Worm (Caenorhabditis elegans) whole organism, L4 larva: ENCODE data around the gene fbxb-9.
"Not testable (repeated sequence)": the region's sequence is repeated elsewhere in the genome, so short reads cannot be mapped to it uniquely, and the experiment has no call there.

ENCODE experiments used
- F10B5.3 ChIP-seq: sonication (generic microtip); optimal IDR thresholded peaks from 2 replicates; lab custom pipeline; 2016; ENCODE audit warnings: mild to moderate bottlenecking, missing genetic modification characterization, missing compliant biosample characterization
- F37D6.2 ChIP-seq: sonication (generic microtip); optimal IDR thresholded peaks from 2 replicates; lab custom pipeline; 2016; ENCODE audit warnings: mild to moderate bottlenecking, missing genetic modification characterization, missing compliant biosample characterization
- F44E2.7 ChIP-seq: fragments of 200-800 bp; sonication (Bioruptor generic); IDR thresholded peaks from 2 replicates; pipeline ENCODE4 v2.1.2; 2022; ENCODE audit warnings: missing genetic modification characterization, missing compliant biosample characterization
- F49E8.2 ChIP-seq: sonication (generic microtip); optimal IDR thresholded peaks from 2 replicates; lab custom pipeline; 2016; ENCODE audit warnings: missing compliant biosample characterization, mild to moderate bottlenecking, missing genetic modification characterization, borderline replicate concordance
- T20F7.1 ChIP-seq: fragments of 200-800 bp; sonication (Bioruptor generic); optimal IDR thresholded peaks from 2 replicates; lab custom pipeline; 2018; ENCODE audit warnings: mild to moderate bottlenecking, missing genetic modification characterization, missing compliant biosample characterization
- T26A8.4 ChIP-seq: fragments of 200-800 bp; sonication (Bioruptor generic); IDR thresholded peaks from 2 replicates; pipeline ENCODE4 v1.3.6; 2022; ENCODE audit warnings: missing genetic modification characterization, missing compliant biosample characterization
- ZK337.2 ChIP-seq: fragments of 200-800 bp; sonication (Bioruptor generic); IDR thresholded peaks from 2 replicates; pipeline ENCODE4 v1.3.6; 2022; ENCODE audit warnings: missing genetic modification reagents, missing genetic modification characterization, missing compliant biosample characterization
- ZK546.5 ChIP-seq, 2 experiments: sonication (generic microtip); optimal IDR thresholded peaks; 2 replicates each; lab custom pipeline; 2017; ENCODE audit warnings: missing biosample characterization in 2 of 2, missing genetic modification characterization in 2 of 2
- aly-2 ChIP-seq: sonication (generic microtip); optimal IDR thresholded peaks from 2 replicates; lab custom pipeline; 2018; ENCODE audit warnings: missing biosample characterization, missing genetic modification characterization
- arid-1 ChIP-seq: fragments of 200-800 bp; sonication (Bioruptor generic); conservative IDR thresholded peaks from 2 replicates; pipeline ENCODE4 v1.3.6; 2022; ENCODE audit warnings: missing genetic modification reagents, missing genetic modification characterization, missing compliant biosample characterization
- ceh-20 ChIP-seq: fragments of 200-800 bp; sonication (Bioruptor generic); IDR thresholded peaks from 2 replicates; pipeline ENCODE4 v1.3.6; 2022; ENCODE audit warnings: missing genetic modification reagents, missing genetic modification characterization, missing compliant biosample characterization
- ceh-44 ChIP-seq: fragments of 200-800 bp; sonication (Bioruptor generic); IDR thresholded peaks from 2 replicates; pipeline ENCODE4 v1.3.6; 2022; ENCODE audit warnings: missing genetic modification reagents, missing genetic modification characterization, missing compliant biosample characterization
- ceh-62 ChIP-seq: sonication (generic microtip); optimal IDR thresholded peaks from 2 replicates; lab custom pipeline; 2017; ENCODE audit warnings: missing biosample characterization, missing genetic modification characterization
- ctbp-1 ChIP-seq: fragments of 200-800 bp; sonication (Bioruptor generic); IDR thresholded peaks from 2 replicates; pipeline ENCODE4 v1.3.6; 2022; ENCODE audit warnings: missing genetic modification reagents, missing genetic modification characterization, missing compliant biosample characterization
- daf-16 ChIP-seq, 3 experiments: sonication (generic microtip); optimal IDR thresholded peaks; 2 replicates each; lab custom pipeline; 2016 to 2017; ENCODE audit warnings: missing genetic modification characterization in 3 of 3, missing genetic modification reagents in 3 of 3, mild to moderate bottlenecking in 2 of 3, missing compliant biosample characterization in 2 of 3, missing biosample characterization in 1 of 3, moderate library complexity in 1 of 3
- daf-8 ChIP-seq: fragments of 200-800 bp; sonication (Bioruptor generic); IDR thresholded peaks from 2 replicates; pipeline ENCODE4 v1.3.6; 2022; ENCODE audit warnings: missing genetic modification characterization, missing compliant biosample characterization
- dpl-1 ChIP-seq: fragments of 150-350 bp; optimal IDR thresholded peaks from 2 replicates; lab custom pipeline; 2014; ENCODE audit warnings: missing biosample characterization, missing genetic modification reagents, missing genetic modification characterization
- duxl-1 ChIP-seq: sonication (generic microtip); optimal IDR thresholded peaks from 2 replicates; lab custom pipeline; 2016; ENCODE audit warnings: mild to moderate bottlenecking, missing genetic modification characterization, moderate library complexity, missing compliant biosample characterization; ENCODE audit not compliant: poor library complexity
- hif-1 ChIP-seq, 2 experiments: sonication (generic microtip); optimal IDR thresholded peaks; 2 replicates each; lab custom pipeline; 2016 to 2017; ENCODE audit warnings: missing compliant biosample characterization in 2 of 2, missing genetic modification characterization in 2 of 2, missing genetic modification reagents in 2 of 2, missing genotype in 2 of 2, mild to moderate bottlenecking in 1 of 2
- hlh-11 ChIP-seq: fragments of 200-800 bp; sonication (Bioruptor generic); optimal IDR thresholded peaks from 2 replicates; lab custom pipeline; 2018; ENCODE audit warnings: mild to moderate bottlenecking, missing genetic modification characterization, missing compliant biosample characterization
- hlh-30 ChIP-seq: sonication (generic microtip); optimal IDR thresholded peaks from 2 replicates; lab custom pipeline; 2017; ENCODE audit warnings: antibody characterized with exemption, mild to moderate bottlenecking, missing genetic modification characterization, missing compliant biosample characterization; ENCODE audit not compliant: insufficient read depth
- hmg-1.1 ChIP-seq: fragments of 200-800 bp; sonication (Bioruptor generic); IDR thresholded peaks from 2 replicates; pipeline ENCODE4 v1.3.6; 2022; ENCODE audit warnings: missing genetic modification reagents, missing genetic modification characterization, missing compliant biosample characterization
- jun-1 ChIP-seq: fragments of 150-350 bp; optimal IDR thresholded peaks from 2 replicates; lab custom pipeline; 2014; ENCODE audit warnings: missing biosample characterization, missing genetic modification reagents, missing genetic modification characterization
- lin-1 ChIP-seq: fragments of 200-800 bp; sonication (Bioruptor generic); IDR thresholded peaks from 2 replicates; pipeline ENCODE4 v1.3.6; 2022; ENCODE audit warnings: missing genetic modification reagents, missing genetic modification characterization, missing compliant biosample characterization
- lin-29 ChIP-seq: fragments of 200-800 bp; sonication (Bioruptor generic); IDR thresholded peaks from 2 replicates; pipeline ENCODE4 v1.3.6; 2022; ENCODE audit warnings: missing genetic modification reagents, missing genetic modification characterization, missing compliant biosample characterization
- madf-9 ChIP-seq: fragments of 200-800 bp; sonication (Bioruptor generic); conservative IDR thresholded peaks from 2 replicates; pipeline ENCODE4 v1.3.6; 2022; ENCODE audit warnings: missing genetic modification reagents, missing genetic modification characterization, missing compliant biosample characterization
- mxl-2 ChIP-seq: fragments of 200-800 bp; sonication (Bioruptor generic); conservative IDR thresholded peaks from 2 replicates; pipeline ENCODE4 v1.3.6; 2022; ENCODE audit warnings: missing genetic modification reagents, missing genetic modification characterization, missing compliant biosample characterization
- mxl-3 ChIP-seq: fragments of 200-800 bp; sonication (Bioruptor generic); optimal IDR thresholded peaks from 2 replicates; lab custom pipeline; 2018; ENCODE audit warnings: mild to moderate bottlenecking, missing genetic modification characterization, missing compliant biosample characterization
- nhr-28 ChIP-seq: fragments of 150-350 bp; optimal IDR thresholded peaks from 2 replicates; lab custom pipeline; 2014; ENCODE audit warnings: missing biosample characterization, missing genetic modification characterization
- nhr-41 ChIP-seq: fragments of 200-800 bp; sonication (Bioruptor generic); IDR thresholded peaks from 2 replicates; pipeline ENCODE4 v1.3.6; 2022; ENCODE audit warnings: missing genetic modification reagents, missing genetic modification characterization, missing compliant biosample characterization
- nhr-42 ChIP-seq: fragments of 200-800 bp; sonication (Bioruptor generic); IDR thresholded peaks from 2 replicates; pipeline ENCODE4 v1.3.6; 2022; ENCODE audit warnings: missing genetic modification characterization, missing compliant biosample characterization
- nhr-6 ChIP-seq: fragments of 150-350 bp; optimal IDR thresholded peaks from 2 replicates; lab custom pipeline; 2014; ENCODE audit warnings: missing biosample characterization, missing genetic modification characterization
- nhr-77 ChIP-seq: fragments of 150-350 bp; optimal IDR thresholded peaks from 2 replicates; lab custom pipeline; 2014; ENCODE audit warnings: missing biosample characterization, missing genetic modification characterization
- pha-4 ChIP-seq, 2 experiments: fragments of 150-350 bp in 1 of 2; fragments of 200-800 bp in 1 of 2; sonication (Bioruptor generic) in 1 of 2; IDR thresholded peaks in 1 of 2; optimal IDR thresholded peaks in 1 of 2; 2 replicates each; pipeline versions ENCODE4 v1.3.6 to Lab custom; 2014 to 2022; ENCODE audit warnings: missing genetic modification characterization in 2 of 2, missing genetic modification reagents in 2 of 2, missing biosample characterization in 1 of 2, missing compliant biosample characterization in 1 of 2
- php-3 ChIP-seq: fragments of 200-800 bp; sonication (Bioruptor generic); IDR thresholded peaks from 2 replicates; pipeline ENCODE4 v1.3.6; 2022; ENCODE audit warnings: missing genetic modification reagents, missing genetic modification characterization, missing compliant biosample characterization
- rbr-2 ChIP-seq: sonication (generic microtip); optimal IDR thresholded peaks from 2 replicates; lab custom pipeline; 2016; ENCODE audit warnings: missing genotype, missing genetic modification characterization, missing compliant biosample characterization
- set-16 ChIP-seq: fragments of 200-800 bp; sonication (Bioruptor generic); IDR thresholded peaks from 2 replicates; pipeline ENCODE4 v1.3.6; 2022; ENCODE audit warnings: missing genetic modification reagents, missing genetic modification characterization, missing compliant biosample characterization
- tra-1 ChIP-seq: fragments of 200-800 bp; sonication (Bioruptor generic); IDR thresholded peaks from 2 replicates; pipeline ENCODE4 v1.3.6; 2022; ENCODE audit warnings: missing genetic modification reagents, missing genetic modification characterization, missing compliant biosample characterization
- unc-130 ChIP-seq: sonication (generic microtip); optimal IDR thresholded peaks from 2 replicates; lab custom pipeline; 2016; ENCODE audit warnings: missing genetic modification reagents, missing genetic modification characterization, missing compliant biosample characterization
- unc-62 ChIP-seq, 3 experiments: fragments of 150-350 bp in 1 of 3; sonication (generic microtip); optimal IDR thresholded peaks in 2 of 3; peaks in 1 of 3; 1 replicate in 1 of 3; 2 replicates in 2 of 3; lab custom pipeline; 2014 to 2017; ENCODE audit warnings: missing biosample characterization in 3 of 3, missing genetic modification characterization in 3 of 3, missing genetic modification reagents in 3 of 3, missing genotype in 1 of 3
- vab-7 ChIP-seq: fragments of 200-800 bp; sonication (Bioruptor generic); IDR thresholded peaks from 2 replicates; pipeline ENCODE4 v1.3.6; 2022; ENCODE audit warnings: missing genetic modification reagents, missing genetic modification characterization, missing compliant biosample characterization
- zfp-2 ChIP-seq: sonication (generic microtip); optimal IDR thresholded peaks from 2 replicates; lab custom pipeline; 2016; ENCODE audit warnings: mild to moderate bottlenecking, missing genetic modification characterization, missing compliant biosample characterization
- zfp-3 ChIP-seq: fragments of 200-800 bp; sonication (Bioruptor generic); conservative IDR thresholded peaks from 2 replicates; pipeline ENCODE4 v1.3.6; 2022; ENCODE audit warnings: missing genetic modification reagents, missing genetic modification characterization, missing compliant biosample characterization
- ztf-7 ChIP-seq: fragments of 150-350 bp; optimal IDR thresholded peaks from 2 replicates; lab custom pipeline; 2014; ENCODE audit warnings: missing biosample characterization, missing genetic modification characterization

The fbxb-9 gene

DNA sequence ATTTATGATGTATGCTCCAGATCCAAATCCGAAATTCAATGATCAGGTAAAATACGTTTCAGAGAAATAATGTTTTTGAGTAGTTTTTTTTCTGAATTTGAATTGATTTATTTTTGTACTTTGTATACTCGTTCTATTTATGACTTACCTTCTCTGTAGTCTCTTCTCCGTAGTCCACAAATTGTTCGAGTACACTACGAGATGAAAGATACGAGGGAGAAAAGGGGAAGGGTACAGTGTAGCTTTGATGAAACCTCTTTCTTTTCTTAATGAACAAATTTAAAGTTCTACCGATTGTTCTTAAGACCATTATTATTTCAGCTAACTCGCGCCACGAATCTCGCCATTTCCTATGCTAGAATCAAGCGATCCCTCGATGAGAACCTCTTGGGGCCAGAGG lies 17.7 kb upstream of the fbxb-9 start (continued):
- TF ChIP-seq nhr-28 (tag; lab: Kevin White, UChicago): peak; percentile 99
- TF ChIP-seq aly-2 (tag; lab: Kevin White, UChicago): no peak
- no peak for TF ChIP-seq daf-8 (GFP tag; lab: Robert Waterston, UW)
- no peak for TF ChIP-seq ceh-62 (tag; lab: Kevin White, UChicago)
- TF ChIP-seq dpl-1 (GFP tag; lab: Kevin White, UChicago): no peak
- no peak for TF ChIP-seq T26A8.4
- TF ChIP-seq F10B5.3 (tag; lab: Kevin White, UChicago): no peak
- TF ChIP-seq F44E2.7 (GFP tag; lab: Robert Waterston, UW): no peak
- TF ChIP-seq ZK546.5 (tag; optimal IDR thresholded peaks at IDR 0.05; lab: Kevin White, UChicago): no peak
- no peak for TF ChIP-seq daf-16 (GFP tag; optimal IDR thresholded peaks at IDR 0.05; lab: Kevin White, UChicago)
- peak; percentile 41 for TF ChIP-seq daf-16 (tag; optimal IDR thresholded peaks at IDR 0.05; lab: Kevin White, UChicago)
- TF ChIP-seq, all 104 proteins: peak for 7

DNA sequence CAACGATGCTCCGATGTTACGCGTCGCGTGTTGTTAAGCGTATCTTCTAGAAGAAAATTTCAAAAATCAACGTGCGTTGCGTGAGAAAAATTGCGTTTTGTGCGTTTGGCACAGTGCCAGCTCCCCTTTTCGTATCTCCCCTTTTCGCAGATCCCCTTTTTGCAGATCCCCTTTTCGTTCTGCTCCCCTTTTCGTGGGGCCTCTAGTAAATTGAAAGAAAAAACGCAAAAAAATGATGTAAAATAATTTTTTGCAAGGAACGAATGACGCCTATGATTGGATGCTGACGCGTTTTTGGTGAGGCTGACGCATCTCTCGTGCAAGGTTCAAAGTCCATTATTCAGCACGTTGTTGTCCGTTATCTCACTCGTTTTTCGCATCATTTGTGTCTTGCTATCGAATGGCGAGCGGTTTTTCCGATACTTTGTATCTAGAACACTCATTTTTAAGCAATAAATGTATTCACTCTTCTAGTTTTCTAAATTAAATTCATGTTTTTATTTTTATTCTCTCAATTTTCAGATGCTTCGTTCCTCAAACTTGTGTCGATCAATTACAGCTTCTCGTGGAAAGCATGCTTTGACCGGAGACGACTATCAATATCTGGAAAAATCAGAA lies 16.9 kb upstream of the fbxb-9 start, which contains the start of gene cpt-2:
Gene cpt-2, plus strand, starts transcription at position 523 of the 618 bp plus-strand sequence.
- TF ChIP-seq ZK546.5 (tag; optimal IDR thresholded peaks at IDR 0.05; lab: Kevin White, UChicago): peak in 1 of 2 experiments; percentile 52
- peak; percentile 86 for TF ChIP-seq ceh-44
- peak; percentile 90 for TF ChIP-seq mxl-3 (GFP tag; lab: Kevin White, UChicago)
- TF ChIP-seq hmg-1.1: peak; percentile 83
- TF ChIP-seq unc-62 (GFP tag; optimal IDR thresholded peaks at IDR 0.05 in 1 of 2; lab: Kevin White, UChicago): peak in 1 of 2 experiments; percentile 97
- TF ChIP-seq unc-62, pha-4 (tag; optimal IDR thresholded peaks at IDR 0.05; lab: Kevin White, UChicago): not testable (repeated sequence)
- TF ChIP-seq madf-9 (GFP tag; lab: Robert Waterston, UW): peak; percentile 68; the same call in 1 of the 2 replicates
- TF ChIP-seq nhr-28 (tag; lab: Kevin White, UChicago): peak; percentile 96
- TF ChIP-seq zfp-3 (GFP tag; lab: Robert Waterston, UW): peak; percentile 80
- TF ChIP-seq T20F7.1 (GFP tag; lab: Kevin White, UChicago): peak; percentile 79
- TF ChIP-seq F10B5.3 (tag; lab: Kevin White, UChicago): peak; percentile 43
- peak; percentile 13 to 73 for TF ChIP-seq daf-16 (GFP tag; optimal IDR thresholded peaks at IDR 0.05; lab: Kevin White, UChicago)
- TF ChIP-seq daf-16 (tag; optimal IDR thresholded peaks at IDR 0.05; lab: Kevin White, UChicago): peak; percentile 77
- peak; percentile 40; the same call in 1 of the 2 replicates for TF ChIP-seq set-16
- peak; percentile 67 for TF ChIP-seq ztf-7 (tag; lab: Kevin White, UChicago)
- peak; percentile 88 for TF ChIP-seq rbr-2 (tag; lab: Kevin White, UChicago)
- TF ChIP-seq hif-1 (tag; optimal IDR thresholded peaks at IDR 0.05; lab: Kevin White, UChicago): peak in 1 of 2 experiments; percentile 57
- peak; percentile 25 for TF ChIP-seq nhr-6 (tag; lab: Kevin White, UChicago)
- peak; percentile 91 for TF ChIP-seq ctbp-1 (GFP tag; lab: Robert Waterston, UW)
- peak; percentile 79 for TF ChIP-seq php-3
- peak; percentile 70 for TF ChIP-seq hlh-30
- peak; percentile 76 for TF ChIP-seq duxl-1 (tag; lab: Kevin White, UChicago)
- peak; percentile 74 for TF ChIP-seq F37D6.2 (tag; lab: Kevin White, UChicago)
- peak; percentile 93 for TF ChIP-seq T26A8.4
- peak; percentile 88 for TF ChIP-seq ZK337.2 (GFP tag; lab: Robert Waterston, UW)
- peak; percentile 40 for TF ChIP-seq jun-1 (tag; lab: Kevin White, UChicago)
- peak; percentile 94 for TF ChIP-seq ceh-20
- peak; percentile 45; the same call in 1 of the 2 replicates for TF ChIP-seq nhr-41 (GFP tag; lab: Robert Waterston, UW)
- peak; percentile 87 for TF ChIP-seq vab-7 (GFP tag; lab: Robert Waterston, UW)
- TF ChIP-seq arid-1 (GFP tag; lab: Robert Waterston, UW): peak; percentile 90
- peak; percentile 46 for TF ChIP-seq unc-130
- peak; percentile 90 for TF ChIP-seq tra-1 (GFP tag; lab: Robert Waterston, UW)
- TF ChIP-seq hlh-11: peak; percentile 85
- TF ChIP-seq pha-4 (GFP tag; IDR thresholded peaks at IDR 0.05; lab: Robert Waterston, UW): peak; percentile 75; the same call in 1 of the 2 replicates
- peak; percentile 32 for TF ChIP-seq zfp-2
- peak; percentile 77 for TF ChIP-seq lin-1 (GFP tag; lab: Robert Waterston, UW)
- TF ChIP-seq lin-29 (GFP tag; lab: Robert Waterston, UW): peak; percentile 79
- TF ChIP-seq mxl-2: peak; percentile 60; the same call in 1 of the 2 replicates
- TF ChIP-seq nhr-77 (tag; lab: Kevin White, UChicago): peak; percentile 91
- TF ChIP-seq F49E8.2: peak; percentile 61
- TF ChIP-seq nhr-42: peak; percentile 87
